Fruit fly (Drosophila melanogaster): Measurements from ENCODE around the gene AGO3.

Gene AGO3

DNA sequence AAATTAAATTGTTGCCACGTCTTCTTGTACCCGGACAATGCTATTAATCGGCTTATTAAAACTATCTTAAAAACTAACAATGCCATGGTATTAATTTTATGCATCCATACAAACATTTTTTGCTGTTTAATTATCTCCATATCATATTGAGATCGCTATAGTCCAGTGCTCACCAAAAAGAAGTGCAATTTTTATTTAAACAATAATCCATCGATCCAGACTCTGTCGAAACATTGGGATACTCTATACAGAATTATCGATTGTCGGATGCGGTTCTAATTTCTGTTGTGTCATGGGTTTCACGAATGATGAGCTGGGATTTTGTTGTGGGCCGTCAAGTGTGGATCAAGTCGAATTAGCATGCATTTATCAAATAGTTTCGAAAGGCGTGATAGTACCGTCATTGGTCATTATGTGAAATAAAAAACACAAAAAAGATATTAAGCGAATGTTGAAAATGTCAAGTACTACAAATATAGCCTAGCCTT, 29.1 kb downstream of the AGO3 start:
- no peak for TF ChIP-seq Hr83 (GFP tag; optimal IDR thresholded peaks at IDR 0.05; ENCODE audit: poor library complexity, severe bottlenecking)
- no peak for TF ChIP-seq Abd-B (GFP tag; optimal IDR thresholded peaks at IDR 0.05)
- no peak for TF ChIP-seq CrebA (GFP tag; optimal IDR thresholded peaks at IDR 0.05; ENCODE audit: borderline replicate concordance)
- no peak for TF ChIP-seq sv (GFP tag; optimal IDR thresholded peaks at IDR 0.05)
- TF ChIP-seq h (GFP tag; optimal IDR thresholded peaks at IDR 0.05): no peak
- no peak for TF ChIP-seq Myc (optimal IDR thresholded peaks at IDR 0.05)
- no peak for TF ChIP-seq CG9705 (GFP tag; optimal IDR thresholded peaks at IDR 0.05)
- TF ChIP-seq Rel (GFP tag; optimal IDR thresholded peaks at IDR 0.05): no peak
- TF ChIP-seq Rel (tag; optimal IDR thresholded peaks at IDR 0.05): no peak
- TF ChIP-seq jim (GFP tag; optimal IDR thresholded peaks at IDR 0.05): no peak
- TF ChIP-seq ey (GFP tag; optimal IDR thresholded peaks at IDR 0.05): no peak
- TF ChIP-seq lola (GFP tag; optimal IDR thresholded peaks at IDR 0.05): no peak
- TF ChIP-seq rgr (GFP tag; optimal IDR thresholded peaks at IDR 0.05): no peak

dm6 chr3L:23589259-23589658, 34.9 kb downstream of the AGO3 start:
- no peak for TF ChIP-seq tai (GFP tag; optimal IDR thresholded peaks at IDR 0.05)

- TF ChIP-seq dl (GFP tag; optimal IDR thresholded peaks at IDR 0.05; ENCODE audit: insufficient read depth in 1 of 2, partially characterized antibody in 2 of 2) (no peak), br (GFP tag; optimal IDR thresholded peaks at IDR 0.05) (no peak), Dfd (GFP tag; optimal IDR thresholded peaks at IDR 0.05) (no peak), h (GFP tag; optimal IDR thresholded peaks at IDR 0.05) (no peak), rgr (GFP tag; optimal IDR thresholded peaks at IDR 0.05) (no peak), Hnf4 (GFP tag; optimal IDR thresholded peaks at IDR 0.05) (no peak), brk (GFP tag; optimal IDR thresholded peaks at IDR 0.05) (no peak), OdsH (GFP tag; optimal IDR thresholded peaks at IDR 0.05) (no peak), Vsx2 (GFP tag; optimal IDR thresholded peaks at IDR 0.05; ENCODE audit: partially characterized antibody) (no peak), CG32264 (GFP tag; optimal IDR thresholded peaks at IDR 0.05) (no peak), Rel (GFP tag; optimal IDR thresholded peaks at IDR 0.05) (no peak), Rel (tag; optimal IDR thresholded peaks at IDR 0.05) (no peak), jim (GFP tag; optimal IDR thresholded peaks at IDR 0.05) (no peak)
Observed at dm6 chr3L:23686170-23686569, 131.8 kb downstream of the AGO3 start.

DNA sequence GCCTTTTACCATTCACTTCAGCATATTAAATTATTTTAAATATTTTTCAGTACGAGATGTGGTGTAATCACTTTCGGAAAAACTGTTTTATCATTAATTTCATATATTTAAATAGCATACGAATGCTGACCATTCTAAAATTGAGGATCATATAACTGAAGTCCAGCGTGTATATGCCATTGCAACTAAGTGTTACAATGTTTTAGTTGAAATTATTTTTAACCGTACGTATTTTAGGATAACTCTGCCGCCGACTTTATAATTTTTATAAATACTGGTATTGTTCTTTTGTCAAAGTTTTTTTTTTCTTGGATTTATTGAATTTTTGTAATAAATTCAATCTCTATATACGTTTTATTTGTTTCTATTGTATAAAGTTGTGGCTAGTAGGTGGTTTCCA, 135.4 kb downstream of the AGO3 start:
- TF ChIP-seq rgr (GFP tag; optimal IDR thresholded peaks at IDR 0.05) (no peak), CG9705 (GFP tag; optimal IDR thresholded peaks at IDR 0.05) (no peak), usp (GFP tag; optimal IDR thresholded peaks at IDR 0.05) (no peak), lola (GFP tag; optimal IDR thresholded peaks at IDR 0.05) (no peak), pan (optimal IDR thresholded peaks at IDR 0.05) (no peak), Hr78 (GFP tag; optimal IDR thresholded peaks at IDR 0.05) (no peak)

- TF ChIP-seq Mio (GFP tag; optimal IDR thresholded peaks at IDR 0.05) (no peak), Dfd (GFP tag; optimal IDR thresholded peaks at IDR 0.05) (no peak), Rel (GFP tag; optimal IDR thresholded peaks at IDR 0.05) (no peak), Rel (tag; optimal IDR thresholded peaks at IDR 0.05) (no peak), Hr78 (GFP tag; optimal IDR thresholded peaks at IDR 0.05) (no peak), woc (GFP tag; optimal IDR thresholded peaks at IDR 0.05) (peak; percentile 15), pan (optimal IDR thresholded peaks at IDR 0.05) (no peak), br (GFP tag; optimal IDR thresholded peaks at IDR 0.05) (no peak), CrebA (GFP tag; optimal IDR thresholded peaks at IDR 0.05; ENCODE audit: borderline replicate concordance) (no peak), h (GFP tag; optimal IDR thresholded peaks at IDR 0.05) (no peak), N (GFP tag; optimal IDR thresholded peaks at IDR 0.05) (peak; percentile 67), sv (GFP tag; optimal IDR thresholded peaks at IDR 0.05) (no peak), foxo (GFP tag; optimal IDR thresholded peaks at IDR 0.05) (no peak), usp (GFP tag; optimal IDR thresholded peaks at IDR 0.05) (no peak), Dif (GFP tag; optimal IDR thresholded peaks at IDR 0.05; ENCODE audit: partially characterized antibody) (no peak), ey (GFP tag; optimal IDR thresholded peaks at IDR 0.05) (no peak), GATAd (GFP tag; optimal IDR thresholded peaks at IDR 0.05) (no peak), lola (GFP tag; optimal IDR thresholded peaks at IDR 0.05) (no peak)
Observed at dm6 chr3L:23714772-23715171, 160.4 kb downstream of the AGO3 start, which contains the start of gene Spf30. TSS of gene Spf30 (plus strand) at chr3L:23715023.

Data from whole organism, wandering third instar larva.